Fruit fly (Drosophila melanogaster): Measurements from ENCODE around the gene CG31709.

CG31709 gene

DNA sequence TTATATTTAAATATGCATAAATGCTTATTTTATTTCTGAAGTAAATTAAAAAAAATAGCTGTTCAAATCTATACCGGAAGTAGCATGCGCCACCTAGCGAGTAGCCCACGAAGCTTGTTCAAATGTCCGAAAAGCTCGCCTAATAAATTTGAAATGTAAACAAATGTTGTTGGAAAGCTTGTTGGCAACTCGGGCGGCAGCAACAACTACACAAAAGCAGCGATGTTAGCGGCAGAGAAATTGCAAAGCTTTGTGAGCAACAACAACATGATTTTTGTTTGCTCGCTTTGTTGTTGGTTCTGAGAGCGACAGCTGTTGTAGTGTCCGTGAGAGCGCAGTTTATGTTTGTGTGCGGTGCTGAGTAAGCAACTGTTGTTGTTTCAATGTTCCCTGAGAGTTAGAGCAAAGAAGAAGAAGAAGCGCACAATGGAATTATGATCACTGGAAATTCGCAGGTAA lies 12.0 kb downstream of the CG31709 start (continued):
- peak; percentile 100 for TF ChIP-seq nau (GFP tag; optimal IDR thresholded peaks at IDR 0.05)
- TF ChIP-seq CG1603 (tag; optimal IDR thresholded peaks at IDR 0.05) = peak; percentile 94
- TF ChIP-seq CG4328 (GFP tag; optimal IDR thresholded peaks at IDR 0.05) = peak; percentile 99
- peak; percentile 100 for TF ChIP-seq HHEX (GFP tag; optimal IDR thresholded peaks at IDR 0.05)
- TF ChIP-seq CG4404 (GFP tag; IDR thresholded peaks at IDR 0.05) = no peak
- peak; percentile 94 for TF ChIP-seq CG11695 (GFP tag; IDR thresholded peaks at IDR 0.05)
- TF ChIP-seq sob (GFP tag; IDR thresholded peaks at IDR 0.05) = peak; percentile 97
- no peak for TF ChIP-seq pros (GFP tag; optimal IDR thresholded peaks at IDR 0.05)
- TF ChIP-seq CG2712 (tag; optimal IDR thresholded peaks at IDR 0.05) = peak; percentile 93
- TF ChIP-seq Xbp1 (GFP tag; optimal IDR thresholded peaks at IDR 0.05) = peak; percentile 96
- TF ChIP-seq CG5953 (GFP tag; IDR thresholded peaks at IDR 0.05) = peak; percentile 98
- TF ChIP-seq wor (GFP tag; IDR thresholded peaks at IDR 0.05) = peak; percentile 84
- no peak for TF ChIP-seq CG16815 (GFP tag; optimal IDR thresholded peaks at IDR 0.05)
- peak; percentile 89 for TF ChIP-seq MESR4 (GFP tag; optimal IDR thresholded peaks at IDR 0.05)
- peak; percentile 95 for TF ChIP-seq nerfin-1 (tag; optimal IDR thresholded peaks at IDR 0.05)
- peak; percentile 90 for TF ChIP-seq CG10565 (GFP tag; optimal IDR thresholded peaks at IDR 0.05)
- peak; percentile 100 for TF ChIP-seq Ets97D (GFP tag; optimal IDR thresholded peaks at IDR 0.05)
- TF ChIP-seq Bteb2 (GFP tag; optimal IDR thresholded peaks at IDR 0.05) = peak; percentile 96
- TF ChIP-seq br (optimal IDR thresholded peaks at IDR 0.05) = no peak
- TF ChIP-seq CG3726 (GFP tag; IDR thresholded peaks at IDR 0.05) = peak; percentile 83; the same call in 2 of the 3 replicates
- peak; percentile 93 for TF ChIP-seq dm (GFP tag; optimal IDR thresholded peaks at IDR 0.05)
- peak; percentile 88; the same call in 1 of the 2 replicates for TF ChIP-seq Ada2b (GFP tag; IDR thresholded peaks at IDR 0.05)
- TF ChIP-seq da (GFP tag; optimal IDR thresholded peaks at IDR 0.05) = peak; percentile 92
- TF ChIP-seq lov (optimal IDR thresholded peaks at IDR 0.05) = no peak
- peak; percentile 97 for TF ChIP-seq lov (GFP tag; IDR thresholded peaks at IDR 0.05)
- TF ChIP-seq Kr (GFP tag; optimal IDR thresholded peaks at IDR 0.05) = peak; percentile 76
- TF ChIP-seq CG9797 (GFP tag; optimal IDR thresholded peaks at IDR 0.05) = peak; percentile 73
- TF ChIP-seq ac (GFP tag; optimal IDR thresholded peaks at IDR 0.05) = peak; percentile 89
- peak; percentile 99 for TF ChIP-seq CG3281 (GFP tag; optimal IDR thresholded peaks at IDR 0.05)
- peak; percentile 95 for TF ChIP-seq E2f1 (GFP tag; IDR thresholded peaks at IDR 0.05)
- TF ChIP-seq dmrt11E (tag; optimal IDR thresholded peaks at IDR 0.05) = peak; percentile 44
- no peak for TF ChIP-seq usp (GFP tag; optimal IDR thresholded peaks at IDR 0.05)
- peak; percentile 95 for TF ChIP-seq Six4 (GFP tag; optimal IDR thresholded peaks at IDR 0.05)
- TF ChIP-seq CG12219 (GFP tag; optimal IDR thresholded peaks at IDR 0.05) = peak; percentile 98
- TF ChIP-seq CG8359 (GFP tag; optimal IDR thresholded peaks at IDR 0.05; ENCODE audit: borderline replicate concordance) = peak; percentile 94
- peak; percentile 88; the same call in 2 of the 3 replicates for TF ChIP-seq CG2199 (GFP tag; IDR thresholded peaks at IDR 0.05)
- TF ChIP-seq CG11456 (GFP tag; IDR thresholded peaks at IDR 0.05) = peak; percentile 98
- TF ChIP-seq ERR (GFP tag; optimal IDR thresholded peaks at IDR 0.05) = peak; percentile 80
- peak; percentile 99 for TF ChIP-seq CG18619 (GFP tag; optimal IDR thresholded peaks at IDR 0.05)
- TF ChIP-seq tap (tag; optimal IDR thresholded peaks at IDR 0.05) = peak; percentile 94
- TF ChIP-seq CG15073 (GFP tag; optimal IDR thresholded peaks at IDR 0.05) = peak; percentile 65
- TF ChIP-seq CG15011 (GFP tag; optimal IDR thresholded peaks at IDR 0.05) = peak; percentile 99
- peak; percentile 94 for TF ChIP-seq CG8089 (GFP tag; optimal IDR thresholded peaks at IDR 0.05)
- TF ChIP-seq zfh2 (GFP tag; optimal IDR thresholded peaks at IDR 0.05) = peak; percentile 83
- TF ChIP-seq hth (optimal IDR thresholded peaks at IDR 0.05) = no peak
- no peak for TF ChIP-seq Lpt (GFP tag; optimal IDR thresholded peaks at IDR 0.05)
- TF ChIP-seq CG9437 (GFP tag; optimal IDR thresholded peaks at IDR 0.05) = peak; percentile 94
- TF ChIP-seq CoRest (tag; optimal IDR thresholded peaks at IDR 0.05) = peak; percentile 93
- TF ChIP-seq bbx (GFP tag; IDR thresholded peaks at IDR 0.05; ENCODE audit: partially characterized antibody) = no peak
- TF ChIP-seq CG11696 (GFP tag; IDR thresholded peaks at IDR 0.05) = peak; percentile 91
- peak in 1 of 3 experiments; percentile 65 for TF ChIP-seq lola (GFP tag; optimal IDR thresholded peaks at IDR 0.05)
- peak; percentile 98 for TF ChIP-seq CG12104 (GFP tag; optimal IDR thresholded peaks at IDR 0.05)

All from whole organism, embryonic.